Fruit fly (Drosophila melanogaster) S2 (cell line): Measurements from ENCODE around the gene CG8142.

Source experiments
- CG8478 ChIP-seq: fragments of >200 bp; optimal IDR thresholded peaks from 2 replicates; lab custom pipeline; 2018
- CTCF ChIP-seq, 2 experiments: fragments of >200 bp; optimal IDR thresholded peaks; 2 replicates each; lab custom pipeline; 2018

DNA sequence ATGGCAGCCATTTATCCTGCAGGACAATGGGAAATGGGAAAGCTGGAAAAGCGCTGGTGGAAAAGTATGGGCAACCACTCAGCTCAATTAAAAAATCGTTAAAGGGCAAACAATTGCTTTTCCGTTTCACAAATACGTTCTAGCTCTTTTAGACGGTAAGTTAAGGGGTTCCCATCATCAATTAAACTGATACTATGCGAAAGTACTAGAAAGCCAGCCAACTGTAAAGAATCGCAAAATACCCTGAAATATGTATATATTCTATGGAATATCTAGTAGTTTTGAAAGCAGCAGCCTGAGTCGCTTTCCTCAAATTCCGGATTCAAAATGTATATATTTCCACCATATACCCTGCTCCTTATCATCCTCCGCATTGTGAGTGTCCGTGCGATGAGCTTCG is 38.9 kb upstream of the CG8142 start, which contains the start of gene CG12985:
- no peak for TF ChIP-seq CG8478 (lab: Kevin White, UChicago)
- no peak for TF ChIP-seq CTCF (optimal IDR thresholded peaks at IDR 0.05; lab: Kevin White, UChicago)
